Worm (Caenorhabditis elegans): ENCODE results near the gene F36A4.4.

- no peak for TF ChIP-seq him-1 (tag; optimal IDR thresholded peaks at IDR 0.05)
- TF ChIP-seq W03F9.2 (tag; optimal IDR thresholded peaks at IDR 0.05) = no peak
Observed at ce11 chrIV:4236025-4236407, 31.4 kb upstream of the F36A4.4 start.

Data from whole organism, L4/young adult.